Fruit fly (Drosophila melanogaster): Measurements from ENCODE around the gene CG18558.

CG18558 gene

DNA sequence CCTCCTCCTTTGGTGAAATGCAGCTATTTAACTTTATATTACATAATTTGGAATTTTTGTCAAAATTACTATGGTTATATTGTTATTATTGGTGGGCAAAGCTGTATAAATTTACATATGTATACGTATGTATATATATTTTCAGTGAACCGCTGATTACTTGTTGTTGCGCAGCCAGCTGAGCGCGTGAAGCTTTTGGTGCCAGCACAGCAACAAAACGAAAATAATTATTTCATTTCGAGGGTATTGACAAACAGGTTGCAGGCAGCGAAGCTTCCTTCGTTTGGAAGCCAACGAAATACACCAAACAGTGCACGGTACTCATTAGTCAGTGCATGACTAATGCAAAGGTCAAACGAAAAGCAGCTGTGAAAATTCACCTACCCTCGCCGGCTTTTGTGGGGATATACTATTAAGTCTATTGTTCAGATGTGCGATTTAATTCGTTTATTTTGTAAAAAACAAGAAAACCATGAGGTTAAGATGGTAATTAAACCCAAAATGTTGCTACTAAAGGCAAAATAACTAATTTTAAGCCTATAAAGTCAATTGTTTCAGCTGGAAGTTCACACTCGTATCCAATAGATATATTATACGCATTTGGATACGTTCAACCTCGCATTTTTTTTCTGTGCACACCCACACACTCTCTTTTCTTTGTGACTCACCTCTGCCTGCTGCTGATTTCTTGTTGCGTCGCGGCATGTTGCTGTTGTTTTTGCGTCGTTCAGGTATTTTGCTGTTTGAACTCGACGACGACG lies 28.8 kb upstream of the CG18558 start (continued):
- peak; percentile 12 for TF ChIP-seq grau (tag; optimal IDR thresholded peaks at IDR 0.05)
- peak; percentile 58 for TF ChIP-seq Rfx (GFP tag; IDR thresholded peaks at IDR 0.05)
- TF ChIP-seq CG1832 (GFP tag; optimal IDR thresholded peaks at IDR 0.05): no peak
- TF ChIP-seq Chrac-16 (GFP tag; optimal IDR thresholded peaks at IDR 0.05): no peak
- peak; percentile 22 for TF ChIP-seq crc (GFP tag; optimal IDR thresholded peaks at IDR 0.05)
- TF ChIP-seq pan (optimal IDR thresholded peaks at IDR 0.05): no peak
- peak in 1 of 2 experiments; percentile 57 for TF ChIP-seq pan (GFP tag; optimal IDR thresholded peaks at IDR 0.05 in 1 of 2, IDR thresholded peaks at IDR 0.05 in 1 of 2)
- no peak for TF ChIP-seq Dad (GFP tag; optimal IDR thresholded peaks at IDR 0.05)
- peak; percentile 40 for TF ChIP-seq gem (tag; optimal IDR thresholded peaks at IDR 0.05)
- TF ChIP-seq al (GFP tag; IDR thresholded peaks at IDR 0.05): peak; percentile 33; the same call in 1 of the 2 replicates
- TF ChIP-seq Hr51 (GFP tag; optimal IDR thresholded peaks at IDR 0.05): peak; percentile 41 to 54
- TF ChIP-seq CG10979 (tag; optimal IDR thresholded peaks at IDR 0.05): peak; percentile 31
- no peak for TF ChIP-seq CG16813 (GFP tag; IDR thresholded peaks at IDR 0.05; ENCODE audit: partially characterized antibody)
- peak; percentile 79; the same call in 2 of the 4 replicates for TF ChIP-seq chinmo (GFP tag; IDR thresholded peaks at IDR 0.05; ENCODE audit: partially characterized antibody)
- 0 out of 2 replicates have a peak, but pooled peaks have one; percentile 6 for TF ChIP-seq sob (GFP tag; IDR thresholded peaks at IDR 0.05)
- TF ChIP-seq E2f1 (GFP tag; IDR thresholded peaks at IDR 0.05): no peak
- TF ChIP-seq HmgD (GFP tag; optimal IDR thresholded peaks at IDR 0.05): no peak
- no peak for TF ChIP-seq da (GFP tag; optimal IDR thresholded peaks at IDR 0.05)
- peak; percentile 38 for TF ChIP-seq Sox102F (GFP tag; optimal IDR thresholded peaks at IDR 0.05)
- TF ChIP-seq Mes4 (GFP tag; optimal IDR thresholded peaks at IDR 0.05): no peak
- TF ChIP-seq row (GFP tag; IDR thresholded peaks at IDR 0.05): peak; percentile 49; the same call in 2 of the 3 replicates
- no peak for TF ChIP-seq YL-1 (GFP tag; optimal IDR thresholded peaks at IDR 0.05)
- TF ChIP-seq psq (GFP tag; optimal IDR thresholded peaks at IDR 0.05): no peak
- peak; percentile 6 for TF ChIP-seq zen (tag; optimal IDR thresholded peaks at IDR 0.05)
- peak; percentile 6 for TF ChIP-seq CG13624 (GFP tag; optimal IDR thresholded peaks at IDR 0.05)
- peak; percentile 37 for TF ChIP-seq CG2678 (tag; optimal IDR thresholded peaks at IDR 0.05)
- no peak for TF ChIP-seq CG15011 (GFP tag; optimal IDR thresholded peaks at IDR 0.05)
- no peak for TF ChIP-seq CG10543 (GFP tag; optimal IDR thresholded peaks at IDR 0.05)
- no peak for TF ChIP-seq prd (optimal IDR thresholded peaks at IDR 0.05)
- TF ChIP-seq prd (GFP tag; IDR thresholded peaks at IDR 0.05): peak; percentile 63
- peak; percentile 8 for TF ChIP-seq CG13424 (tag; optimal IDR thresholded peaks at IDR 0.05)
- TF ChIP-seq chif (GFP tag; optimal IDR thresholded peaks at IDR 0.05): peak in 1 of 2 experiments; percentile 19
- TF ChIP-seq slou (GFP tag; optimal IDR thresholded peaks at IDR 0.05): peak; percentile 32
- no peak for TF ChIP-seq vnd (GFP tag; IDR thresholded peaks at IDR 0.05; ENCODE audit: partially characterized antibody)

DNA sequence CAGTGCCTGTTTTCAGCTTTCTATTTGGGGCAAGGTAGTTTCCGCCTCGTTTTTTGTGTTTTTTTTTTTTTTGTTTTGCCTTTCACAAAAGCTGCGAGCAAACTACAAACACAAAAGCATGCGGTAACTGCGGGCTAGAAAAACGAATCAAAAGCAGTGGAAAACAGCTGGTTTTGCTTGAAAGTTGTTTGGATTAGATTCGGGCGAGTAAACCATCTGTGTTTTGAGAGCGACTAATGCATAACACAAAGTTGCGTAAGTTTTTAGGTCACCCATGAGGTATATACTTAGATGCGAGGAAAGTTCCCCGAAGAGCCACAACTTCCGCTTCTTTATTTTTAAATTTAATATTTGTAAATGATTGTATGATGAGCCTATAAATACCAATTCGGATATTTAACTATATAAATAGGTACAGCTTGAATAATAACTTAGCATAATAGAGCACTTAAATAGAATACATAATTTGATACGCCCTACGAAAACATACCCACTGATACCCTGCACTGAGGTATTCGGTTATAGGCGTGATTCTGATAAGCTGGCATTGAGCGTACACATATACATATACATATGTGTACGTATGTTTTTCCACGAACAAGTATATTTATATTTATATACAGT lies 28.1 kb upstream of the CG18558 start:
- peak; percentile 62 for TF ChIP-seq Rfx (GFP tag; IDR thresholded peaks at IDR 0.05)
- no peak for TF ChIP-seq crc (GFP tag; optimal IDR thresholded peaks at IDR 0.05)
- TF ChIP-seq pho (GFP tag; optimal IDR thresholded peaks at IDR 0.05): no peak
- TF ChIP-seq CG4707 (GFP tag; optimal IDR thresholded peaks at IDR 0.05): no peak
- TF ChIP-seq tap (tag; optimal IDR thresholded peaks at IDR 0.05): no peak
- peak; percentile 49 for TF ChIP-seq CG17359 (tag; optimal IDR thresholded peaks at IDR 0.05)
- TF ChIP-seq CG11085 (GFP tag; IDR thresholded peaks at IDR 0.05): no peak
- no peak for TF ChIP-seq CG18476 (GFP tag; optimal IDR thresholded peaks at IDR 0.05)
- TF ChIP-seq Oaz (GFP tag; IDR thresholded peaks at IDR 0.05): 0 out of 2 replicates have a peak, but pooled peaks have one; percentile 17
- TF ChIP-seq CG13287 (GFP tag; IDR thresholded peaks at IDR 0.05; ENCODE audit: partially characterized antibody): 0 out of 2 replicates have a peak, but pooled peaks have one; percentile 12
- no peak for TF ChIP-seq Stat92E (GFP tag; optimal IDR thresholded peaks at IDR 0.05)
- TF ChIP-seq CG13624 (GFP tag; optimal IDR thresholded peaks at IDR 0.05): no peak
- TF ChIP-seq HmgD (GFP tag; optimal IDR thresholded peaks at IDR 0.05): no peak
- peak; percentile 26; the same call in 1 of the 3 replicates for TF ChIP-seq tgo (GFP tag; IDR thresholded peaks at IDR 0.05)
- peak; percentile 24 for TF ChIP-seq gcm (GFP tag; optimal IDR thresholded peaks at IDR 0.05)
- TF ChIP-seq H15 (GFP tag; IDR thresholded peaks at IDR 0.05): no peak
- peak; percentile 47 for TF ChIP-seq CG12659 (GFP tag; optimal IDR thresholded peaks at IDR 0.05)
- peak; percentile 61 for TF ChIP-seq CG10274 (GFP tag; optimal IDR thresholded peaks at IDR 0.05)
